Fruit fly (Drosophila melanogaster) whole organism, wandering third instar larva: ENCODE measurements around the gene CG1637.

Source experiments
- CrebA ChIP-seq: fragments of 200-800 bp; sonication (Bioruptor generic); optimal IDR thresholded peaks from 2 replicates; lab custom pipeline; 2016; ENCODE audit warnings: missing biosample characterization, mild to moderate bottlenecking, missing genetic modification characterization, borderline replicate concordance
- Hr78 ChIP-seq: fragments of >200 bp; optimal IDR thresholded peaks from 2 replicates; lab custom pipeline; 2017; ENCODE audit warnings: missing biosample characterization, missing genetic modification characterization
- Hr83 ChIP-seq: fragments of 200-300 bp; sonication (Bioruptor generic); optimal IDR thresholded peaks from 2 replicates; lab custom pipeline; 2016; ENCODE audit warnings: missing biosample characterization, mild to moderate bottlenecking, missing genetic modification characterization, moderate library complexity; ENCODE audit not compliant: poor library complexity, severe bottlenecking
- Vsx2 ChIP-seq: fragments of 200-300, 225-300 bp; sonication (Bioruptor generic); optimal IDR thresholded peaks from 2 replicates; lab custom pipeline; 2018; ENCODE audit warnings: missing biosample characterization, missing genetic modification characterization; ENCODE audit not compliant: partially characterized antibody
- brk ChIP-seq: fragments of 200-800 bp; sonication (Bioruptor generic); optimal IDR thresholded peaks from 2 replicates; lab custom pipeline; 2016; ENCODE audit warnings: missing biosample characterization, mild to moderate bottlenecking, missing genetic modification characterization
- h ChIP-seq: fragments of 200-800 bp; sonication (Bioruptor generic); optimal IDR thresholded peaks from 3 replicates; lab custom pipeline; 2016; ENCODE audit warnings: missing biosample characterization, mild to moderate bottlenecking, missing genetic modification characterization
- pan ChIP-seq: fragments of >200 bp; optimal IDR thresholded peaks from 2 replicates; lab custom pipeline; 2017
- psq ChIP-seq: fragments of 200-800 bp; sonication (Bioruptor generic); optimal IDR thresholded peaks from 3 replicates; lab custom pipeline; 2017; ENCODE audit warnings: missing biosample characterization, mild to moderate bottlenecking, missing genetic modification characterization, moderate library complexity
- sv ChIP-seq: fragments of 200-800 bp; sonication (Bioruptor generic); optimal IDR thresholded peaks from 3 replicates; lab custom pipeline; 2016; ENCODE audit warnings: missing biosample characterization, missing genetic modification characterization
- usp ChIP-seq: fragments of >200 bp; optimal IDR thresholded peaks from 2 replicates; lab custom pipeline; 2017; ENCODE audit warnings: missing biosample characterization, missing genetic modification characterization

DNA sequence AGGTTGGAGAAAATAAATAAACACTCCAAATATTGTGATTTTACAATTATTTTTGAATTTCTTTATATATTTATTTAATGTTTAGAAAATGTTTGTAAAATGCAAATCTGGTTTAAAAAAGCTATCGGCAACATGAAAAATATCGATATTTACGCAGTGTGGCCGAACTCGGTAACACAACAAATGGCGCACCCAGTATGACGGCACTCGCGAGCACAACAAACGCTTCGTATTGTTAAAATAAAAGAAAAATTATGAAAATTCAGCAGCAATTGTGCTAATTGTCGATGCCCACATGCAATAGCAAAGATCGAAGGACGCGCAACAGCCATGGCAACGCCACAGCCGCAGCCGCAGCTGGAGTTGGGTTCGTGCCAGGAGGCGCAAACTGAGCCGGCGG, 29.1 kb downstream of the CG1637 start, which contains the start of gene CG2202:
- TF ChIP-seq usp (GFP tag; lab: Kevin White, UChicago) (no peak), brk (GFP tag; lab: Kevin White, UChicago) (no peak), Hr78 (GFP tag; lab: Kevin White, UChicago) (no peak), CrebA (GFP tag; lab: Kevin White, UChicago) (no peak), pan (no peak), h (GFP tag; lab: Kevin White, UChicago) (no peak), psq (GFP tag; lab: Kevin White, UChicago) (no peak), sv (GFP tag; lab: Kevin White, UChicago) (no peak), Hr83 (GFP tag; lab: Kevin White, UChicago) (no peak), Vsx2 (no peak)
